Worm (Caenorhabditis elegans) whole organism, dauer: ENCODE results near the gene R02D5.8.

Experiments used
- unc-62 ChIP-seq: sonication (generic microtip); optimal IDR thresholded peaks from 2 replicates; lab custom pipeline; 2017; ENCODE audit warnings: missing biosample characterization, missing genetic modification reagents, missing genetic modification characterization

The R02D5.8 gene

DNA sequence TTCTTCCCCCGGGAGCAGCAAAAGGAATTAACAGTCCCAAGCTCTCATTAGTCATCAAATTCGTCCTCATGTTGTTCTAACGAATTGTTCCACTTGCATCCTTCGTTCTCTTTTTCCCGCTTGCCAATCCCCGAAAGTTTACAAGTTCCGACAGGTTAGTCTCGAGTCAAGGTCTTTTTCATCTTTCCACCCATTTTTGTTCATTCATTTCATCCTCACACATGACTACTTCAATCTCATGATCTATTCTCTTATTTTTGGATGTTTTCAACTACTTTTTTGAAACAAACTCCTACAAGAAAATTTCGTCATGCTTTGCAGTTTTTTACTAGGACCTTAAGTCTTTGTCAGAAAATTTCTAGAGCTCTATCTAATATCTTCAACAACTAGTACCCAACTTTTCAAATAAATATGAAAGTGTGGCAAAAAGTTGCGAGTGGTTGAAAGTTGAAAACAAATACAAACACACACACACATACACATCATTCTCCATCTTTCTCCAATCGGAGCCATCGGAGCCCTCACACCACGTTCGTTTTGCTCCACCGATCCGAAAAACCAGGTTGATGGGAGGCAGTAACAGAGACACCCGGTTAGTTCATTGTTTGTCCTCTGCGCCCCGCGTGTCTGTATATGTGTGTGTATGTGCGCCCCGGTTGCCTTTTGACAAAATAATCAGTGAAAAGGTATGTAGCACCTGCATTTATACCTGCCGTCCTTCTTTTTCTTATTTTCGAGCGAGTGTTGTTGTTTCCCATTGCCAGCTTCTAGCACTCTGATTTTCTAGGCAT, 19.9 kb downstream of the R02D5.8 start:
- TF ChIP-seq unc-62 (GFP tag; lab: Kevin White, UChicago): no peak

- TF ChIP-seq unc-62 (GFP tag; lab: Kevin White, UChicago): no peak
Observed at ce11 chrV:14498204-14498603, 21.0 kb downstream of the R02D5.8 start.

ce11 chrV:14496446-14496845, 22.7 kb downstream of the R02D5.8 start:
- no peak for TF ChIP-seq unc-62 (GFP tag; lab: Kevin White, UChicago)

ce11 chrV:14495493-14495892, 23.7 kb downstream of the R02D5.8 start:
- TF ChIP-seq unc-62 (GFP tag; lab: Kevin White, UChicago): no peak

DNA sequence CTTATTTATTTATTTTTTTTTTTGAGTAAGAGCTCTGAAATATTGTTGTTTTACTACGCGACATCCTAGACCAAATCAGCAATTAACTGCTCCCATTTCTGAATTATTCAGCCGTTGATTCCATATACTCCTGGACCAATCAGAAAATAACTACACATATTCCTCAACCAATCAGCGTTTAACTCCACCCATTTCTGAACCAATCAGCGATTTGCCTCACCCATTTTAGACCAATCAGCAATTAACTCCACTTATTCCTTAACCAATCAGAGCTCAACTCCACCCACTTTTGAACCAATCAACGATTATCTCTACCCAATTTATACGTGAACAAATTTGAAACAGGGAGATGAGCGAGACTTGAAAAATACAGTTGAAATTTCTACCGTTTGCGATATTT, 25.5 kb downstream of the R02D5.8 start:
- TF ChIP-seq unc-62 (GFP tag; lab: Kevin White, UChicago): no peak

ce11 chrV:14491097-14491496, 28.1 kb downstream of the R02D5.8 start:
- TF ChIP-seq unc-62 (GFP tag; lab: Kevin White, UChicago): no peak

DNA sequence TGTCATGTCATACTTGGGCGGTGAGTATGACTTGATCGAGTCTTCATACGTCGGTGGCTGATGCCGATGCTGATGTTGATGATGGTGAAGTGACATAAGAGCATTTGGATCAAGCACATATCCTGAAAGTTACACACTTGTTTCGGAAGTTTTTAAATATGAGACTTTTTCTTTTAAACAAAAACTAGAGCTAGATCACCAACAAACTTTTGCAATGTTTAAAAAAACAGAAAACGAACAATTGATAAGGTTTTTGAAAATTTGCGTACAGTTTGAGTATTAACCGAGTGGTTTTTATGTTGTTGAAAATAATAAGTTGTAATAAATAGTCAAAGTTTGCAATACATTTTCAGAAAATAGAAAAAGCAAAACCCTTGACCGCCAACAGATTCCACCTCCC, 34.6 kb downstream of the R02D5.8 start, which contains the start of gene R02D5.4:
Gene R02D5.4, minus strand, starts transcription at position 101 of the 400 bp plus-strand sequence.
- TF ChIP-seq unc-62 (GFP tag; lab: Kevin White, UChicago): no peak

DNA sequence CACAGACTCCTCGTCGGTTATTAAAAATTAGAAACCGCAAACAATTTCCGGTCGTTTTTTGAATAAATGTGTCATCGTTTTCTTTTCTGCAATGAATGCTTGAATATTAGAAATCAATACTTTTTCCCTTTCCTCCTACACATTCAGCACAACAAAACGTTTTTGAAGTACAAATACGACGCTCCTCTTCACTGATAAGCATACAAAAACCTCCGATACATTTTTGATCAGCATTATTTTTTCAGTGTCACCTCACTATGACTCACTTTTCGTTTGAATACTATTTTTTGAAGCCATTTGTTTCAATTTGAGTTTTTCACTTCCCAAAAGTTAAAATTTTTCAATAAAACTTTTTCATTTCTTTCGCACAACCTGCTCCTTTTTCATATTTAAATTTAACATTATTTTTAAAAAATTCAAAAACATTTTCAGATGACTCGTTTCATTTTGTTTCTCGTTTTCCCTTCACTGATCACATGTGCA, 36.4 kb downstream of the R02D5.8 start, which contains the start of gene R02D5.3:
Gene R02D5.3, plus strand, starts transcription at position 433 of the 483 bp plus-strand sequence.
- TF ChIP-seq unc-62 (GFP tag; lab: Kevin White, UChicago): no peak

DNA sequence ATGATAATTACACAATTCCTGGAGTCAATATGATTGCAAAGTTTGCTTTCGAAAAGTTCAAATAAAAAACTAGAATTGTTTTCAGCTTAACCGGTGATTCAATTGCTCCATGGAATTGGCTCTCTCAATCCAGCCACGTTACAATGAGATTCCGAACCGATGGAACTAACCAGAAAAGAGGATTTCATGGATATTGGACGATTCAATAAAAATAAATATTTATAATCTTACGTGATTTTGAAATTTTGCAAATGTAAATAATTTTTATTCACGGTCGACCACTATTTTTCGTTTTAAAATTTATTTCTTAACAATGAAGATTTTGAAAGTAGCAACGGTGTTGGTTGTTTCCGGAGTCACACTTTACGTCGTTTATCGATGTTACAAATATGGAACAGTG, 37.2 kb downstream of the R02D5.8 start, which contains the start of gene R02D5.10:
Gene R02D5.10, plus strand, starts transcription at position 301 of the 400 bp plus-strand sequence.
- no peak for TF ChIP-seq unc-62 (GFP tag; lab: Kevin White, UChicago)

ce11 chrV:14481401-14481800, 37.8 kb downstream of the R02D5.8 start, which contains the start of gene R02D5.7:
R02D5.7 (minus strand) TSS chrV:14481501.
- no peak for TF ChIP-seq unc-62 (GFP tag; lab: Kevin White, UChicago)

DNA sequence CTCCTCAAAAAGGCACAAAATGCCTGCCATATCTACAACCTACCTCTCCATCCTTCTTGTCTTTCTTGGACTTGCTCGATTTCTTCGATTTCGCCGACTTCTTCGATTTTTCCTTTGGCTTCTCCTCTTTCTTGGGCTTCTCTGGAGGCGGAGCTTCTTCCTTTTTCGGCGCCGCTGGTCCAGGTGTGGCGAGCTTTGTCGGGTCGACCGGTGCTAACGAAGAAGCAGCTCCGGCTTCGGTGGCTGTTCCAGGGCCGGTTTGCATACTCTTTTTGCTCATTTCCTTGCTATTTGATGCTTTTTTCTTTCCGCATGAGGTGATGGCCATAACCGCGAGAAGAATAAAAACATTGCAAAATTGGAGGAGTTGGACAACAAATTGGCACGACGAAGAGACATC, 38.6 kb downstream of the R02D5.8 start:
- no peak for TF ChIP-seq unc-62 (GFP tag; lab: Kevin White, UChicago)

DNA sequence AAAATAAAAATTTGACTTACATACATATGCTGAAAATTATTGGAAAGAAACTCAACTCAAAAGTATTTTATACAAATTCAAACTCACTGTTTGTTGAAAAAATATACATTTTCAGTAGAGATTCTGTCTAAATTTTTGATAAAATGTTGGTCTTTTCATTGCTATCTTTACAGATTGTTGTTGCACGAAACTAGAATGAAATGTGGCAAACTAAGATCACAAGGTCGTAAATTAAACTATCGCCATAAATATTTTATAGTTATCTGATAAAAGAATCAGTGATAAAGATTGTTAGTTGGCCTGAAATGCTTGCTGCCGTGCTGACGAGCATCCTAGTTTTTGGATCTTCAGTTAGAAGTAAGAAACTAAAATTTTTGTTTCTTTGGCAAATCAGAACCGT, 40.2 kb downstream of the R02D5.8 start, which contains the start of gene clec-55:
Gene clec-55, plus strand, starts transcription at position 301 of the 400 bp plus-strand sequence.
- TF ChIP-seq unc-62 (GFP tag; lab: Kevin White, UChicago): no peak

- no peak for TF ChIP-seq unc-62 (GFP tag; lab: Kevin White, UChicago)
Observed at ce11 chrV:14476680-14477079, 42.5 kb downstream of the R02D5.8 start, which contains the start of gene clec-54. clec-54 (plus strand) TSS chrV:14476903.

- no peak for TF ChIP-seq unc-62 (GFP tag; lab: Kevin White, UChicago)
Observed at ce11 chrV:14474099-14474498, 45.1 kb downstream of the R02D5.8 start, which contains the start of gene clec-56. clec-56 (plus strand) TSS chrV:14474399.

DNA sequence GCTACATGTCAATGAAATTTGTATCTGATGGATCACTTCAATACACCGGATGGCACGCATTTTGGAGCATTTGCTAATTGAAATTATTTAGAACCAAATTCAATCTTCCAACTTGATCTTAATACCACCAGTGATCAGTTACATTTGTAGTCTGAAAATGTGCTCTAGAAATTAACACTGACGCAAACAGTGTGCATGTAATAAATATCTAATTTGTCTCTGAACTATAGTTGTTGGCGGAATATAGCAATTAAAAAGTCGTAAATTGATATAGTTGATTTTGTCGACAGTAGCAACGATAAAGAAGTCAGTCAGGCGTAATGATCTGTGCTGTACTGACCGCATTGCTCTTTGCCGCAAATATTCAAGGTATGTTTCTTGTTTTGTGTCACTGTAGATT, 46.9 kb downstream of the R02D5.8 start, which contains the start of gene clec-227:
Gene clec-227, plus strand, starts transcription at position 301 of the 400 bp plus-strand sequence.
- no peak for TF ChIP-seq unc-62 (GFP tag; lab: Kevin White, UChicago)

ce11 chrV:14468931-14469330, 50.2 kb downstream of the R02D5.8 start, which contains the start of gene clec-57:
clec-57 (plus strand) TSS chrV:14469231.
- no peak for TF ChIP-seq unc-62 (GFP tag; lab: Kevin White, UChicago)
